Fruit fly (Drosophila melanogaster) whole organism, embryonic: ENCODE measurements around the gene CG12069.

Experiments
- CG11504 ChIP-seq: fragments of 200-800 bp; sonication (Bioruptor generic); optimal IDR thresholded peaks from 3 replicates; lab custom pipeline; 2019; ENCODE audit warnings: missing biosample characterization, mild to moderate bottlenecking, missing genetic modification characterization, moderate library complexity
- CG17802 ChIP-seq: fragments of 200-800 bp; sonication (Bioruptor generic); optimal IDR thresholded peaks from 2 replicates; lab custom pipeline; 2018; ENCODE audit warnings: missing biosample characterization, mild to moderate bottlenecking, missing genetic modification characterization, moderate library complexity
- CG33213 ChIP-seq: fragments of 200-800 bp; sonication (Bioruptor generic); optimal IDR thresholded peaks from 3 replicates; lab custom pipeline; 2016; ENCODE audit warnings: missing biosample characterization, missing genetic modification characterization
- Jarid2 ChIP-seq: fragments of 200-800 bp; sonication (Bioruptor generic); optimal IDR thresholded peaks from 3 replicates; lab custom pipeline; 2017; ENCODE audit warnings: mild to moderate bottlenecking, missing biosample characterization, missing genetic modification reagents, missing genetic modification characterization
- Sox100B ChIP-seq: fragments of 200-800 bp; sonication (Bioruptor generic); optimal IDR thresholded peaks from 3 replicates; lab custom pipeline; 2018; ENCODE audit warnings: missing biosample characterization, mild to moderate bottlenecking, missing genetic modification characterization
- bbx ChIP-seq: fragments of 200-800 bp; sonication (Bioruptor generic); IDR thresholded peaks from 2 replicates; pipeline ENCODE4 v1.3.6; 2022; ENCODE audit warnings: missing biosample characterization, missing genetic modification characterization; ENCODE audit not compliant: partially characterized antibody
- crp ChIP-seq, 2 experiments: fragments of 200-800 bp; sonication (Bioruptor generic); optimal IDR thresholded peaks; 2 replicates in 1 of 2; 3 replicates in 1 of 2; lab custom pipeline; 2017; ENCODE audit warnings: missing biosample characterization in 2 of 2, missing genetic modification characterization in 2 of 2, mild to moderate bottlenecking in 1 of 2, moderate library complexity in 1 of 2
- fd3F ChIP-seq: fragments of 200-800 bp; sonication (Bioruptor generic); optimal IDR thresholded peaks from 2 replicates; lab custom pipeline; 2018; ENCODE audit warnings: missing biosample characterization, mild to moderate bottlenecking, missing genetic modification characterization, moderate library complexity
- ranshi ChIP-seq: fragments of 200-800 bp; sonication (Bioruptor generic); IDR thresholded peaks from 2 replicates; pipeline ENCODE4 v1.3.6; 2022; ENCODE audit warnings: missing biosample characterization, missing genetic modification characterization

dm6 chr3R:30742580-30742979 lies 47.3 kb upstream of the CG12069 start, which contains the start of gene CG15543:
- TF ChIP-seq Jarid2 (GFP tag; lab: Kevin White, UChicago) (no peak), CG33213 (GFP tag; lab: Kevin White, UChicago) (no peak), bbx (GFP tag; lab: Robert Waterston, UW) (no peak), ranshi (GFP tag; lab: Robert Waterston, UW) (no peak), Sox100B (GFP tag; lab: Kevin White, UChicago) (no peak), crp (GFP tag; optimal IDR thresholded peaks at IDR 0.05; lab: Kevin White, UChicago) (no peak), CG11504 (tag; lab: Kevin White, UChicago) (no peak), CG17802 (tag; lab: Kevin White, UChicago) (no peak), fd3F (no peak)
